Fruit fly (Drosophila melanogaster): ENCODE data around the gene CG10510.
A peak's percentile ranks its signal among the peaks of the same experiment; 100 is the strongest.

The CG10510 gene

DNA sequence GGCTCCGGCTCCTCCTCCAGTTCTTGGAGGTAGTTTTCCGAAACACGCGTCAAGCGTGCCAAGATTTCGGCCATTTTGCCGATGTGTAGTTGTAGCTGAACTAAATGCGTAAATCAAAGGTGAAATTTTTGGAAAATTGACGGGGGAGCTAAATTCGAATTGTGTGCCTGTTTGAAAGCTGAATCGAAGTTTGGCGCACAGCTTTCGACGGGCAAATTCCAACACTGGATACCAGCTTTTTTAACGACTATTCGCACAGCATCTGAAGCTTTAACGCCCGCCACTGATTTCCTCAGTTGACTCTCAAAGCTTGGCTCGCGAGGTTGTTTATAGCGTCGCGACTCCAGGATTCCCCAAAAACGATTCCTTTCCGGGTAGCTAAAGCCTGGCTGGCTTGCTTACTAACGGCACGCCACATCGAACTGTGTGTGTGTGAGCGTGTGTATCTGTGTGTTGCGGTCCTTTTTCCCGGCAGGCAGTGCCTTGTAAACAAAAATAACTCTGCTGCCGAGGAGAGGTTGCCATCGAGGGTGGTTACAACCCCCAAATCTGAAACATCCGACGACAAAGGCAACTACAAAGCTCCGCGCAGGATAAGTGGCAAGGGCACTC is at the start of gene CG10510, which contains the start of gene CG10508:
CG10510 (minus strand) TSS at position 164 of the 612 bp plus-strand sequence.
CG10508 (plus strand) TSS at position 295 of the 612 bp plus-strand sequence.
- 0 out of 2 replicates have a peak, but pooled peaks have one; percentile 12 for TF ChIP-seq CG12605 (GFP tag; IDR thresholded peaks at IDR 0.05)
- TF ChIP-seq CG13204 (GFP tag; optimal IDR thresholded peaks at IDR 0.05), result no peak
- TF ChIP-seq CG4496 (GFP tag; IDR thresholded peaks at IDR 0.05), result peak; percentile 43; the same call in 1 of the 3 replicates
- TF ChIP-seq gl (tag; optimal IDR thresholded peaks at IDR 0.05), result no peak

DNA sequence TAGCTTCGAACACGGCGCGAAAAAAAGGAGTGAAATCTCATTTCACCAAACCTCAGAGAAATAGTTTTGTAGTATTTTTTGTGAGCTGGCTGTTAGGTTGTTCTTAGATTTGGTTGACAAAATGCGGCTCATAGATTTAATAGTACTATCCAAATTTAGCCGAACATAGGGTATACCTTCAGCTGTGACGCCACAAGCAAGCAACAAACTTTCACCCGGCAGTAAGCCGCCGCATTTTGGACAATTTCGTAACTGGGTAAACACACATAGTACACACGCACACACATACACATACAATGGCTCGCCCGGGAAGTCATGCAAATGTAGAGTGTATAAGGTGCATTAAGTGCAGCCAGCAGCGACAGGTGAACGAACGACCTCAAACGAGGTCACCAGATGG is 49.4 kb upstream of the CG10510 start:
- TF ChIP-seq rn (GFP tag; IDR thresholded peaks at IDR 0.05) (no peak), CG14655 (GFP tag; optimal IDR thresholded peaks at IDR 0.05) (no peak), fd96Ca (GFP tag; IDR thresholded peaks at IDR 0.05) (peak; percentile 64; the same call in 2 of the 3 replicates), CG4496 (GFP tag; IDR thresholded peaks at IDR 0.05) (peak; percentile 41; the same call in 1 of the 3 replicates), Ets98B (GFP tag; IDR thresholded peaks at IDR 0.05) (peak; percentile 34; the same call in 1 of the 2 replicates), CG10348 (GFP tag; IDR thresholded peaks at IDR 0.05) (no peak), CG17806 (tag; optimal IDR thresholded peaks at IDR 0.05) (no peak), CG12605 (GFP tag; IDR thresholded peaks at IDR 0.05) (no peak), CG13204 (GFP tag; optimal IDR thresholded peaks at IDR 0.05) (no peak), Pif1A (GFP tag; optimal IDR thresholded peaks at IDR 0.05) (no peak), CG8301 (tag; optimal IDR thresholded peaks at IDR 0.05) (peak; percentile 44), CG9948 (tag; optimal IDR thresholded peaks at IDR 0.05) (no peak), Snoo (tag; optimal IDR thresholded peaks at IDR 0.05) (no peak), CG32121 (GFP tag; IDR thresholded peaks at IDR 0.05) (peak; percentile 60), Pif1B (GFP tag; optimal IDR thresholded peaks at IDR 0.05) (no peak), EcR (GFP tag; optimal IDR thresholded peaks at IDR 0.05) (no peak), D1 (tag; optimal IDR thresholded peaks at IDR 0.05) (no peak), CG34367 (tag; optimal IDR thresholded peaks at IDR 0.05) (no peak), CG8159 (tag; optimal IDR thresholded peaks at IDR 0.05) (no peak), gl (tag; optimal IDR thresholded peaks at IDR 0.05) (no peak), CG15710 (tag; optimal IDR thresholded peaks at IDR 0.05) (no peak)

DNA sequence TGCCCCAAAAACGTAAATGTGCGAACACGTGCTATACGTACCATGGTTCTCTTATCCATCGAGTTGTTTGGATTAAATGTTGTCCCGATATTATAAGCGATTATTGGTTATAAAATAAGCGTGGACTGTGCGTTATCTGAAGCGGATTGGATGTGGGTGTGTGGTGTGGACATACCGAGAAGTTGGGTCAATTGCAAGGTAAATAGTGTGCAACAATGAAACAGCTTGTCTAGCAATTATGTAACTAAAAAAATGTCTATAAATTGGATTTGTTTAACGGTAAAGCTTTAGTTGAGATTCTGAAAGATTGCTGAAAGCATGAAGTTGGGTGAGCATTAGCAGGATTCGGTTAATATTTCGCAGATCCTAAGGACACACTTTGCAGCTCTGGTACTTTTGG is 47.8 kb upstream of the CG10510 start, which contains the start of gene CG43218:
CG43218 (plus strand) TSS at position 290 of the 400 bp plus-strand sequence.
- TF ChIP-seq CG8301 (tag; optimal IDR thresholded peaks at IDR 0.05), result no peak
- TF ChIP-seq CG34367 (tag; optimal IDR thresholded peaks at IDR 0.05), result no peak
- no peak for TF ChIP-seq CG8159 (tag; optimal IDR thresholded peaks at IDR 0.05)
- no peak for TF ChIP-seq CG17806 (tag; optimal IDR thresholded peaks at IDR 0.05)
- no peak for TF ChIP-seq CG13204 (GFP tag; optimal IDR thresholded peaks at IDR 0.05)
- TF ChIP-seq CG14655 (GFP tag; optimal IDR thresholded peaks at IDR 0.05), result no peak
- no peak for TF ChIP-seq gl (tag; optimal IDR thresholded peaks at IDR 0.05)
- TF ChIP-seq EcR (GFP tag; optimal IDR thresholded peaks at IDR 0.05), result no peak
- TF ChIP-seq CG32121 (GFP tag; IDR thresholded peaks at IDR 0.05), result no peak
- TF ChIP-seq fd96Ca (GFP tag; IDR thresholded peaks at IDR 0.05), result no peak
- TF ChIP-seq Pif1B (GFP tag; optimal IDR thresholded peaks at IDR 0.05), result no peak
- no peak for TF ChIP-seq CG10348 (GFP tag; IDR thresholded peaks at IDR 0.05)
- TF ChIP-seq CG4496 (GFP tag; IDR thresholded peaks at IDR 0.05), result no peak

DNA sequence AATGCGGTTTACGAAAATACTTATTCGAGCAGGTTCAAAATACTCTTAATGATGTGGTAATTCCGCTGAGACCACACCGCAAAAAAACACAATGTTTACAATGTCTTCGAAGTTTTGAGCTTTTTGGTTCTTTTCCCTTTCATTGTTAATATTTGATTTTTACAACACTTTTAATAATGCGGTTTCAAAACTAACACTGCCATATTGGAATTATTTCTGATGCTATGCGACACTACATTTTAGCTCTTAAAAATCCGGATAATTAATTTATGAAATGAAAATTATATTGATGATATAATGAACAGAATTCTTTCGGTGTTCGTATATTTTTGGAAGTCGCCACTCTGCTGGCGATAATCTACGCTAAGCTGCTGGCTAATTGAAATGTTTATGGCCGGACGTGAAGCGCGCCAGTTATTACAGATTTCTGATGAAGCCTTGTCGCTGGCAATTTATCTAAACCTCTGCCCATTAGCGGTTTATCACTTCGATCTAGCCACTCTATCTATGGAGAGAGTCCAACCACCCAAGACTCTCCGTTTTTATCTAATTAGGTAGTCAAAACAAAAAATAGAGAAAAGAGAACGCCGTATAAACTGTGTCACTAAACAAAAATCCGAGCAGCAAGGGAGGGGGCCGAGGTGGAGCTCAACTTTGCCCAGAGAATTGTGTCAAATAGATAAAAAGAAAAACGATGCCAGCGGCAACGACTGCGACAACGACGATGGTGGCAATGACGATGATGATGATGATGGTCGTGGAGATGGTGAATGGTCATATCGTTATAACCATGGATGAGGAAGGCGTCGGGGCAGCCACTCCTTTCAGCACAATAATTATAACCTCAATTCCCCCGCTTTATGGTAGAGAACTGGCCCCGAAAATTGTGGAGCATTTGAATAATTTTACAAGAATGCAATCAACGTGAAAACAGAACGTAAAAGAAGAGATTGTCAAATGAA is 46.5 kb upstream of the CG10510 start:
- TF ChIP-seq Ets98B (GFP tag; IDR thresholded peaks at IDR 0.05) (no peak), EcR (GFP tag; optimal IDR thresholded peaks at IDR 0.05) (peak; percentile 56), CG9948 (tag; optimal IDR thresholded peaks at IDR 0.05) (no peak), CG34367 (tag; optimal IDR thresholded peaks at IDR 0.05) (no peak)

DNA sequence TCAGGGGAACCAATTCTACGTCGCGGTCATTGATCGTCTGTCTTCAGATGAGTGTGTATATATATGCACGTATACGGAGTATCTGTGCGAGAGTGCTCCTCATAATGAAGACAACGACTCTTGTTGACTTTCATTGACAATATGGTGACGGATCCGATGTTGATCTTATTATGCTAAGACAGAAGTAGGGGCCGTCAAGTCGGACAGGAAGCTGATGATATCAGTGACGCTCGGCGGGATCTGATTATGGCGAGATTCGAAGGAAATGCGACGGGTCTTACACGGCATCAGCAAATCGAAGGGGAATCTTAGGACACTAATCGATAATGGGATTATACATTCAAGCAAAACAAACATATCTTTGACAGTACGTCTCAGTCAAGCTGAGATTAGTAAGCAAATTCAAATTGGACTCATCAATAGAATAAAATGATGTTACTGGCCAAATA is 44.7 kb upstream of the CG10510 start:
- TF ChIP-seq CG15710 (tag; optimal IDR thresholded peaks at IDR 0.05), result no peak
- TF ChIP-seq CG17806 (tag; optimal IDR thresholded peaks at IDR 0.05), result no peak
- TF ChIP-seq CG4496 (GFP tag; IDR thresholded peaks at IDR 0.05), result no peak
- no peak for TF ChIP-seq Ets98B (GFP tag; IDR thresholded peaks at IDR 0.05)
- no peak for TF ChIP-seq Pif1B (GFP tag; optimal IDR thresholded peaks at IDR 0.05)
- no peak for TF ChIP-seq CG34367 (tag; optimal IDR thresholded peaks at IDR 0.05)

DNA sequence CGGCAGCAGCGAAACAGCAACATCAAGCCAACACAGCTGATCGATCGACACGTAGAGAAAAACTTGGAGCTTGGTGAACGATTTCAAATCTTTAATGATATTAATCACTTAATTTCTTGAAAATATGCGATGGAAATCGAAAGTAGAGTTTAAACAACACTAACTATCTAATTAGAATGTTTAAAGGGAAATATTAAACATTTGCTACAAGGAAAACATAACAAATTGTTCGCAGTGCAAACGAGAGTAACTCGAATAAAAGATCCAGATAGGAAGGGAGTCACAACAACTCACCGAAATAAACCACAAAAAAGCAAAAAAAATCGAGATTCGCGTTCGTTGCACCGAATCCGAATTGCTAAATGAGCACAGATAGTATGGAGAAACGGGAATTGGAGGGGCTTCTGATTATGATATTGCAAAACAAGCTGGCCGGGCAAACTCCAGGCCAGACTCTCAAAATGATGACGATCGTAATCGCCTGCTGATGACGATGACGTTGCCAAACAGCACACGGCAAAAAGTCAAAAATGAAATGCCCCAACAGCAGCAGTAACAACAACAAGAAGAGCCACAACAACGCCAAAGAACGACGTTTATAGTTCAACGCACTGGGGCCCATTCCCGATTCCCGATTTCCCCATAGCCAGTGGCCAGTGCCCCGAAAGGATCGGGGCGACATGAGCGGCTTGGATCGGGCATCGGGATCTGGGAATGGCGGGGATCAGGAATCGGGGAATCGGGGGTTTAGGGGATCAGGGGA is 44.1 kb upstream of the CG10510 start:
- TF ChIP-seq Pif1B (GFP tag; optimal IDR thresholded peaks at IDR 0.05), result peak; percentile 98
- peak; percentile 99 for TF ChIP-seq CG34367 (tag; optimal IDR thresholded peaks at IDR 0.05)
- peak; percentile 99 for TF ChIP-seq EcR (GFP tag; optimal IDR thresholded peaks at IDR 0.05)
- TF ChIP-seq CG10348 (GFP tag; IDR thresholded peaks at IDR 0.05), result no peak
- TF ChIP-seq D1 (tag; optimal IDR thresholded peaks at IDR 0.05), result peak; percentile 97
- peak; percentile 99 for TF ChIP-seq CG9948 (tag; optimal IDR thresholded peaks at IDR 0.05)
- peak; percentile 99 for TF ChIP-seq CG15710 (tag; optimal IDR thresholded peaks at IDR 0.05)
- peak; percentile 99 for TF ChIP-seq CG8159 (tag; optimal IDR thresholded peaks at IDR 0.05)
- peak; percentile 86 for TF ChIP-seq CG4496 (GFP tag; IDR thresholded peaks at IDR 0.05)
- peak; percentile 99 for TF ChIP-seq CG17806 (tag; optimal IDR thresholded peaks at IDR 0.05)
- peak; percentile 71; the same call in 1 of the 3 replicates for TF ChIP-seq fd96Ca (GFP tag; IDR thresholded peaks at IDR 0.05)
- peak; percentile 77 for TF ChIP-seq rn (GFP tag; IDR thresholded peaks at IDR 0.05)
- TF ChIP-seq CG32121 (GFP tag; IDR thresholded peaks at IDR 0.05), result 0 out of 2 replicates have a peak, but pooled peaks have one; percentile 40
- TF ChIP-seq CG12605 (GFP tag; IDR thresholded peaks at IDR 0.05), result peak; percentile 82
- peak; percentile 90 for TF ChIP-seq CG8301 (tag; optimal IDR thresholded peaks at IDR 0.05)
- TF ChIP-seq gl (tag; optimal IDR thresholded peaks at IDR 0.05), result peak; percentile 97
- TF ChIP-seq CG13204 (GFP tag; optimal IDR thresholded peaks at IDR 0.05), result peak; percentile 75
- peak; percentile 90 for TF ChIP-seq CG14655 (GFP tag; optimal IDR thresholded peaks at IDR 0.05)
- peak; percentile 98 for TF ChIP-seq Pif1A (GFP tag; optimal IDR thresholded peaks at IDR 0.05)
- TF ChIP-seq Ets98B (GFP tag; IDR thresholded peaks at IDR 0.05), result peak; percentile 36; the same call in 1 of the 2 replicates
- peak; percentile 99 for TF ChIP-seq Snoo (tag; optimal IDR thresholded peaks at IDR 0.05)

All from whole organism, pupa.